Worm (Caenorhabditis elegans): Measurements from ENCODE around the gene nol-56.

nol-56 gene

ce11 chrV:10355773-10356335 lies 3.1 kb upstream of the nol-56 start, which contains the start of gene sluh-7 (continued):
- peak in 2 of 6 experiments; percentile 54 to 71 for TF ChIP-seq elt-3 (tag; optimal IDR thresholded peaks at IDR 0.05)
- TF ChIP-seq ceh-88 (GFP tag; IDR thresholded peaks at IDR 0.05), result peak; percentile 69
- peak; percentile 95 for TF ChIP-seq fkh-4 (tag; optimal IDR thresholded peaks at IDR 0.05; ENCODE audit: borderline replicate concordance)
- TF ChIP-seq nhr-85 (tag), result peak; percentile 95
- peak; percentile 94 for TF ChIP-seq nhr-71 (tag; optimal IDR thresholded peaks at IDR 0.05)
- TF ChIP-seq sup-37 (GFP tag; optimal IDR thresholded peaks at IDR 0.05), result peak; percentile 63
- TF ChIP-seq blmp-1 (tag; optimal IDR thresholded peaks at IDR 0.05), result peak; percentile 77
- TF ChIP-seq unc-98 (GFP tag; IDR thresholded peaks at IDR 0.05), result peak; percentile 85
- TF ChIP-seq lin-39 (tag; optimal IDR thresholded peaks at IDR 0.05), result peak; percentile 65
- no peak for TF ChIP-seq C34B4.2 (tag; optimal IDR thresholded peaks at IDR 0.05)
- TF ChIP-seq hpl-2 (GFP tag; optimal IDR thresholded peaks at IDR 0.05), result no peak
- peak; percentile 99 for TF ChIP-seq rnt-1 (tag; optimal IDR thresholded peaks at IDR 0.05)
- peak; percentile 80 to 95 for TF ChIP-seq efl-1 (optimal IDR thresholded peaks at IDR 0.05)
- peak; percentile 95 to 99 for TF ChIP-seq efl-1 (GFP tag; optimal IDR thresholded peaks at IDR 0.05 in 1 of 2)
- peak; percentile 22 for TF ChIP-seq unc-30 (tag; optimal IDR thresholded peaks at IDR 0.05)
- TF ChIP-seq ceh-8 (GFP tag; optimal IDR thresholded peaks at IDR 0.05), result no peak
- peak; percentile 67 for TF ChIP-seq grh-1 (GFP tag; IDR thresholded peaks at IDR 0.05)
- peak; percentile 82 for TF ChIP-seq unc-86 (tag; optimal IDR thresholded peaks at IDR 0.05)
- peak; percentile 89 for TF ChIP-seq xbp-1 (tag; optimal IDR thresholded peaks at IDR 0.05)
- peak; percentile 87 for TF ChIP-seq snu-23 (GFP tag; optimal IDR thresholded peaks at IDR 0.05)
- TF ChIP-seq swsn-7 (tag; optimal IDR thresholded peaks at IDR 0.05), result peak; percentile 84
- TF ChIP-seq ama-1 (optimal IDR thresholded peaks at IDR 0.05), result no peak
- TF ChIP-seq lin-15B (tag; optimal IDR thresholded peaks at IDR 0.05), result peak; percentile 79
- peak; percentile 11 for TF ChIP-seq efl-3 (GFP tag; optimal IDR thresholded peaks at IDR 0.05)
- TF ChIP-seq nhr-84 (tag; optimal IDR thresholded peaks at IDR 0.05), result no peak
- peak; percentile 72 for TF ChIP-seq lin-13 (GFP tag; optimal IDR thresholded peaks at IDR 0.05)
- no peak for TF ChIP-seq ets-5 (GFP tag; IDR thresholded peaks at IDR 0.05)
- TF ChIP-seq lin-14 (GFP tag; optimal IDR thresholded peaks at IDR 0.05), result peak; percentile 81
- TF ChIP-seq lsy-2 (tag; optimal IDR thresholded peaks at IDR 0.05), result peak; percentile 82 to 84
- TF ChIP-seq unc-62 (GFP tag; optimal IDR thresholded peaks at IDR 0.05), result no peak
- peak; percentile 24 for TF ChIP-seq aly-2 (tag; optimal IDR thresholded peaks at IDR 0.05)
- no peak for TF ChIP-seq jun-1 (tag; optimal IDR thresholded peaks at IDR 0.05)

- TF ChIP-seq fos-1 (tag; optimal IDR thresholded peaks at IDR 0.05) (no peak), efl-1 (optimal IDR thresholded peaks at IDR 0.05) (no peak), efl-1 (GFP tag; optimal IDR thresholded peaks at IDR 0.05 in 1 of 2) (peak in 1 of 2 experiments; percentile 33)
Measured at ce11 chrV:10350054-10350453, 2.7 kb downstream of the nol-56 start, which contains the start of gene K07C5.9. K07C5.9 (minus strand) TSS chrV:10350154.

ce11 chrV:10342904-10343303 lies 9.9 kb downstream of the nol-56 start, which contains the start of gene K07C5.3:
K07C5.3 (plus strand) TSS chrV:10343032.
- TF ChIP-seq lsy-2 (tag; optimal IDR thresholded peaks at IDR 0.05), result no peak
- no peak for TF ChIP-seq pqm-1 (tag; optimal IDR thresholded peaks at IDR 0.05)
- TF ChIP-seq unc-86 (tag; optimal IDR thresholded peaks at IDR 0.05), result no peak

- TF ChIP-seq unc-130 (tag; optimal IDR thresholded peaks at IDR 0.05) (peak; percentile 47), C04F5.9 (tag; optimal IDR thresholded peaks at IDR 0.05) (peak; percentile 17), snu-23 (GFP tag; optimal IDR thresholded peaks at IDR 0.05) (peak; percentile 81), ztf-11 (tag; optimal IDR thresholded peaks at IDR 0.05) (peak in 1 of 2 experiments; percentile 64), nhr-19 (GFP tag; conservative IDR thresholded peaks at IDR 0.05) (peak; percentile 86), zip-4 (GFP tag; optimal IDR thresholded peaks at IDR 0.05) (peak; percentile 62), egl-13 (tag; optimal IDR thresholded peaks at IDR 0.05) (peak; percentile 74), elt-3 (tag; optimal IDR thresholded peaks at IDR 0.05) (peak in 1 of 6 experiments; percentile 29), nhr-90 (tag; optimal IDR thresholded peaks at IDR 0.05; ENCODE audit: poor library complexity) (peak; percentile 81), lin-15B (tag; optimal IDR thresholded peaks at IDR 0.05) (peak; percentile 42), lin-13 (GFP tag; optimal IDR thresholded peaks at IDR 0.05) (peak; percentile 58), blmp-1 (tag; optimal IDR thresholded peaks at IDR 0.05) (peak; percentile 61), nhr-47 (tag; optimal IDR thresholded peaks at IDR 0.05) (peak; percentile 87), dpl-1 (GFP tag; optimal IDR thresholded peaks at IDR 0.05) (peak; percentile 44 to 72 (median 72)), nhr-85 (tag) (peak; percentile 85), lin-39 (tag; optimal IDR thresholded peaks at IDR 0.05) (peak; percentile 52), dsc-1 (tag; optimal IDR thresholded peaks at IDR 0.05) (peak; percentile 83), unc-86 (tag; optimal IDR thresholded peaks at IDR 0.05) (peak; percentile 72), F16B12.6 (tag; optimal IDR thresholded peaks at IDR 0.05) (peak; percentile 28), sox-4 (tag; optimal IDR thresholded peaks at IDR 0.05) (peak; percentile 36), lsy-2 (tag; optimal IDR thresholded peaks at IDR 0.05) (peak; percentile 70 to 71), ceh-8 (GFP tag; optimal IDR thresholded peaks at IDR 0.05) (peak; percentile 19)
Measured at ce11 chrV:10341905-10342328, 10.9 kb downstream of the nol-56 start, which contains the start of gene K07C5.13. K07C5.13 (plus strand) TSS chrV:10342055.
